Fruit fly (Drosophila melanogaster) whole organism, embryonic: ENCODE results near the gene Sps2.

ENCODE experiments used
- Bdp1 ChIP-seq: fragments of 200-800 bp; sonication (Bioruptor generic); optimal IDR thresholded peaks from 3 replicates; lab custom pipeline; 2016; ENCODE audit warnings: missing biosample characterization, missing genetic modification characterization
- CG10267 ChIP-seq: fragments of 200-800 bp; sonication (Bioruptor generic); optimal IDR thresholded peaks from 2 replicates; lab custom pipeline; 2018; ENCODE audit warnings: missing biosample characterization, mild to moderate bottlenecking, missing genetic modification characterization, moderate library complexity
- CG11504 ChIP-seq: fragments of 200-800 bp; sonication (Bioruptor generic); optimal IDR thresholded peaks from 3 replicates; lab custom pipeline; 2019; ENCODE audit warnings: missing biosample characterization, mild to moderate bottlenecking, missing genetic modification characterization, moderate library complexity
- CG12104 ChIP-seq: fragments of 200-800 bp; sonication (Bioruptor generic); optimal IDR thresholded peaks from 3 replicates; lab custom pipeline; 2016; ENCODE audit warnings: missing biosample characterization, missing genetic modification characterization
- CG1233 ChIP-seq: fragments of 200-800 bp; sonication (Bioruptor generic); optimal IDR thresholded peaks from 4 replicates; lab custom pipeline; 2018; ENCODE audit warnings: missing biosample characterization, mild to moderate bottlenecking, missing genetic modification characterization
- CG1602 ChIP-seq: fragments of 200-800 bp; sonication (Bioruptor generic); optimal IDR thresholded peaks from 3 replicates; lab custom pipeline; 2016; ENCODE audit warnings: missing biosample characterization, missing genetic modification characterization
- CG16779 ChIP-seq: fragments of 200-800 bp; sonication (Bioruptor generic); IDR thresholded peaks from 2 replicates; pipeline ENCODE4 v1.3.6; 2022; ENCODE audit warnings: missing biosample characterization, missing genetic modification characterization
- CG17568 ChIP-seq: fragments of 200-800 bp; sonication (Bioruptor generic); optimal IDR thresholded peaks from 2 replicates; lab custom pipeline; 2018; ENCODE audit warnings: missing biosample characterization, mild to moderate bottlenecking, missing genetic modification characterization, moderate library complexity
- CG1792 ChIP-seq: fragments of 200-800 bp; sonication (Bioruptor generic); optimal IDR thresholded peaks from 2 replicates; lab custom pipeline; 2016; ENCODE audit warnings: missing biosample characterization, missing genetic modification characterization
- CG18011 ChIP-seq: fragments of 200-800 bp; sonication (Bioruptor generic); optimal IDR thresholded peaks from 2 replicates; lab custom pipeline; 2017; ENCODE audit warnings: missing biosample characterization, missing genetic modification characterization, mild to moderate bottlenecking, moderate library complexity, missing genotype
- CG18262 ChIP-seq: fragments of 200-800 bp; optimal IDR thresholded peaks from 3 replicates; lab custom pipeline; 2019; ENCODE audit warnings: missing biosample characterization, mild to moderate bottlenecking, missing genetic modification characterization, moderate library complexity
- CG1832 ChIP-seq: fragments of 200-800 bp; sonication (Bioruptor generic); optimal IDR thresholded peaks from 2 replicates; lab custom pipeline; 2017; ENCODE audit warnings: missing biosample characterization, mild to moderate bottlenecking, missing genetic modification characterization, inconsistent platforms
- CG2712 ChIP-seq: fragments of 200-800 bp; optimal IDR thresholded peaks from 3 replicates; lab custom pipeline; 2019; ENCODE audit warnings: missing biosample characterization, mild to moderate bottlenecking, missing genetic modification characterization, moderate library complexity
- CG3065 ChIP-seq: fragments of 200-800 bp; sonication (Bioruptor generic); optimal IDR thresholded peaks from 2 replicates; lab custom pipeline; 2016; ENCODE audit warnings: missing biosample characterization, missing genetic modification characterization
- CG3995 ChIP-seq: fragments of 200-800 bp; sonication (Bioruptor generic); optimal IDR thresholded peaks from 3 replicates; lab custom pipeline; 2016; ENCODE audit warnings: missing biosample characterization, missing genetic modification characterization
- CG42726 ChIP-seq: fragments of 200-800 bp; sonication (Bioruptor generic); IDR thresholded peaks from 2 replicates; pipeline ENCODE4 v1.3.6; 2022; ENCODE audit warnings: missing biosample characterization, missing genetic modification characterization; ENCODE audit not compliant: partially characterized antibody
- CG4404 ChIP-seq: fragments of 200-800 bp; sonication (Bioruptor generic); IDR thresholded peaks from 2 replicates; pipeline ENCODE4 v1.3.6; 2022; ENCODE audit warnings: missing biosample characterization, missing genetic modification characterization
- CG4707 ChIP-seq: fragments of 200-800 bp; sonication (Bioruptor generic); optimal IDR thresholded peaks from 2 replicates; lab custom pipeline; 2018; ENCODE audit warnings: missing biosample characterization, mild to moderate bottlenecking, missing genetic modification characterization, moderate library complexity
- CG4730 ChIP-seq: fragments of 200-800 bp; sonication (Bioruptor generic); IDR thresholded peaks from 2 replicates; pipeline ENCODE4 v1.3.6; 2022; ENCODE audit warnings: missing biosample characterization, missing genetic modification characterization
- CG6683 ChIP-seq: fragments of 200-800 bp; sonication (Bioruptor generic); optimal IDR thresholded peaks from 2 replicates; lab custom pipeline; 2017; ENCODE audit warnings: missing biosample characterization, mild to moderate bottlenecking, missing genetic modification characterization, missing genetic modification reagents
- CG6765 ChIP-seq: fragments of 200-800 bp; sonication (Bioruptor generic); optimal IDR thresholded peaks from 3 replicates; lab custom pipeline; 2017; ENCODE audit warnings: missing biosample characterization, mild to moderate bottlenecking, missing genetic modification characterization
- CG7372 ChIP-seq: fragments of 200-800 bp; sonication (Bioruptor generic); IDR thresholded peaks from 2 replicates; pipeline ENCODE4 v1.3.6; 2022; ENCODE audit warnings: missing biosample characterization, missing genetic modification characterization
- CG7786 ChIP-seq: fragments of 200-800 bp; sonication (Bioruptor generic); optimal IDR thresholded peaks from 2 replicates; lab custom pipeline; 2016; ENCODE audit warnings: missing biosample characterization, missing genetic modification characterization
- CG7987 ChIP-seq: fragments of 200-800 bp; sonication (Bioruptor generic); optimal IDR thresholded peaks from 2 replicates; lab custom pipeline; 2018; ENCODE audit warnings: missing biosample characterization, mild to moderate bottlenecking, missing genetic modification characterization, moderate library complexity
- CG8359 ChIP-seq: fragments of 200-800 bp; sonication (Bioruptor generic); optimal IDR thresholded peaks from 2 replicates; lab custom pipeline; 2017; ENCODE audit warnings: missing biosample characterization, mild to moderate bottlenecking, missing genetic modification characterization, borderline replicate concordance
- CkIIα-i1 ChIP-seq: fragments of 200-800 bp; sonication (Bioruptor generic); IDR thresholded peaks from 2 replicates; pipeline ENCODE4 v1.3.6; 2022; ENCODE audit warnings: missing biosample characterization, missing genetic modification characterization
- E2f2 ChIP-seq: fragments of 200-800 bp; sonication (Bioruptor generic); IDR thresholded peaks from 2 replicates; pipeline ENCODE4 v1.3.6; 2022; ENCODE audit warnings: missing biosample characterization, missing genetic modification characterization
- HLH4C ChIP-seq: fragments of 200-800 bp; sonication (Bioruptor generic); IDR thresholded peaks from 3 replicates; pipeline ENCODE4 v1.3.6; 2022; ENCODE audit warnings: missing biosample characterization, missing genetic modification characterization; ENCODE audit not compliant: partially characterized antibody
- Hand ChIP-seq: fragments of 200-800 bp; sonication (Bioruptor generic); optimal IDR thresholded peaks from 2 replicates; lab custom pipeline; 2017; ENCODE audit warnings: mild to moderate bottlenecking, missing biosample characterization, missing genetic modification reagents, missing genetic modification characterization
- Lpt ChIP-seq: fragments of >200 bp; optimal IDR thresholded peaks from 2 replicates; lab custom pipeline; 2018; ENCODE audit warnings: missing biosample characterization, missing genetic modification characterization
- Mad ChIP-seq: fragments of 200-800 bp; sonication (Bioruptor generic); optimal IDR thresholded peaks from 2 replicates; lab custom pipeline; 2016; ENCODE audit warnings: missing biosample characterization, missing genetic modification characterization
- NFAT ChIP-seq: fragments of 200-800 bp; sonication (Bioruptor generic); IDR thresholded peaks from 2 replicates; pipeline ENCODE4 v1.3.6; 2022; ENCODE audit warnings: missing biosample characterization, missing genetic modification characterization
- NK7.1 ChIP-seq: fragments of 200-800 bp; sonication (Bioruptor generic); optimal IDR thresholded peaks from 3 replicates; lab custom pipeline; 2016; ENCODE audit warnings: missing biosample characterization, missing genetic modification characterization
- Oaz ChIP-seq: fragments of 200-800 bp; sonication (Bioruptor generic); IDR thresholded peaks from 2 replicates; pipeline ENCODE4 v1.3.6; 2022; ENCODE audit warnings: missing biosample characterization, missing genetic modification characterization
- Rx ChIP-seq: fragments of 200-800 bp; sonication (Bioruptor generic); IDR thresholded peaks from 2 replicates; pipeline ENCODE4 v1.3.6; 2022; ENCODE audit warnings: missing biosample characterization, missing genetic modification characterization
- Spps ChIP-seq: fragments of 200-800 bp; sonication (Bioruptor generic); optimal IDR thresholded peaks from 2 replicates; lab custom pipeline; 2018; ENCODE audit warnings: missing biosample characterization, mild to moderate bottlenecking, missing genetic modification characterization
- TFAM ChIP-seq: fragments of 200-800 bp; sonication (Bioruptor generic); optimal IDR thresholded peaks from 2 replicates; lab custom pipeline; 2017; ENCODE audit warnings: missing biosample characterization, missing genetic modification characterization, inconsistent platforms
- YL-1 ChIP-seq: fragments of 200-800 bp; sonication (Bioruptor generic); optimal IDR thresholded peaks from 3 replicates; lab custom pipeline; 2017; ENCODE audit warnings: missing biosample characterization, mild to moderate bottlenecking, missing genetic modification characterization
- ase ChIP-seq: fragments of 200-800 bp; sonication (Bioruptor generic); IDR thresholded peaks from 3 replicates; pipeline ENCODE4 v1.3.6; 2022; ENCODE audit warnings: missing biosample characterization, missing genetic modification characterization
- dan ChIP-seq: fragments of 200-800 bp; sonication (Bioruptor generic); IDR thresholded peaks from 2 replicates; pipeline ENCODE4 v1.3.6; 2022; ENCODE audit warnings: missing biosample characterization, missing genetic modification characterization
- danr ChIP-seq: fragments of 200-800 bp; sonication (Bioruptor generic); IDR thresholded peaks from 2 replicates; pipeline ENCODE4 v1.3.6; 2022; ENCODE audit warnings: missing biosample characterization, missing genetic modification characterization
- eve ChIP-seq, 2 experiments: fragments of >200 bp; optimal IDR thresholded peaks; 2 replicates each; lab custom pipeline; 2017; ENCODE audit warnings: missing biosample characterization in 2 of 2, missing genetic modification characterization in 2 of 2
- gce ChIP-seq: fragments of 200-800 bp; sonication (Bioruptor generic); IDR thresholded peaks from 3 replicates; pipeline ENCODE4 v1.3.6; 2022; ENCODE audit warnings: missing biosample characterization, missing genetic modification characterization
- hbn ChIP-seq: fragments of 200-800 bp; sonication (Bioruptor generic); IDR thresholded peaks from 2 replicates; pipeline ENCODE4 v1.3.6; 2022; ENCODE audit warnings: missing biosample characterization, missing genetic modification characterization; ENCODE audit not compliant: partially characterized antibody
- lov ChIP-seq, 2 experiments: fragments of 200-800 bp in 1 of 2; fragments of >200 bp in 1 of 2; sonication (Bioruptor generic) in 1 of 2; IDR thresholded peaks in 1 of 2; optimal IDR thresholded peaks in 1 of 2; 2 replicates in 1 of 2; 3 replicates in 1 of 2; pipeline versions ENCODE4 v1.3.6 to Lab custom; 2017 to 2022; ENCODE audit warnings: missing biosample characterization in 1 of 2, missing genetic modification characterization in 1 of 2
- luna ChIP-seq: fragments of 200-800 bp; sonication (Bioruptor generic); optimal IDR thresholded peaks from 2 replicates; lab custom pipeline; 2016; ENCODE audit warnings: missing biosample characterization, missing genetic modification characterization
- odd ChIP-seq: fragments of 200-800 bp; sonication (Bioruptor generic); optimal IDR thresholded peaks from 2 replicates; lab custom pipeline; 2017; ENCODE audit warnings: missing biosample characterization, mild to moderate bottlenecking, missing genetic modification characterization
- sima ChIP-seq: fragments of 200-800 bp; sonication (Bioruptor generic); optimal IDR thresholded peaks from 2 replicates; lab custom pipeline; 2016; ENCODE audit warnings: missing biosample characterization, missing genetic modification characterization
- so ChIP-seq: fragments of 200-800 bp; sonication (Bioruptor generic); IDR thresholded peaks from 3 replicates; pipeline ENCODE4 v1.3.6; 2022; ENCODE audit warnings: missing biosample characterization, missing genetic modification characterization
- ssp ChIP-seq: fragments of 200-800 bp; sonication (Bioruptor generic); IDR thresholded peaks from 2 replicates; pipeline ENCODE4 v1.3.6; 2022; ENCODE audit warnings: missing biosample characterization, missing genetic modification characterization
- unpg ChIP-seq: fragments of 200-800 bp; sonication (Bioruptor generic); optimal IDR thresholded peaks from 3 replicates; lab custom pipeline; 2018; ENCODE audit warnings: missing biosample characterization, mild to moderate bottlenecking, missing genetic modification characterization, moderate library complexity
- yki ChIP-seq: fragments of >200 bp; optimal IDR thresholded peaks from 3 replicates; lab custom pipeline; 2018

The Sps2 gene

dm6 chr2L:10299810-10300147, 42.6 kb upstream of the Sps2 start, which contains the start of gene CYLD (continued):
- TF ChIP-seq unpg (GFP tag; lab: Kevin White, UChicago) (peak; percentile 83), Bdp1 (no peak), Lpt (GFP tag; lab: Kevin White, UChicago) (no peak), CG12104 (GFP tag; lab: Kevin White, UChicago) (peak; percentile 15), CG42726 (GFP tag; lab: Robert Waterston, UW) (no peak), CG1233 (GFP tag; lab: Kevin White, UChicago) (peak; percentile 62), E2f2 (GFP tag; lab: Robert Waterston, UW) (peak; percentile 65), HLH4C (GFP tag; lab: Robert Waterston, UW) (no peak; the same call in 1 of the 3 replicates), CG4404 (GFP tag; lab: Robert Waterston, UW) (no peak), lov (optimal IDR thresholded peaks at IDR 0.05; lab: Kevin White, UChicago) (no peak), lov (GFP tag; IDR thresholded peaks at IDR 0.05; lab: Robert Waterston, UW) (no peak; the same call in 2 of the 3 replicates), Spps (tag; lab: Kevin White, UChicago) (peak; percentile 72), CG18011 (GFP tag; lab: Kevin White, UChicago) (no peak), hbn (GFP tag; lab: Robert Waterston, UW) (no peak), odd (peak; percentile 70), CG17568 (GFP tag; lab: Kevin White, UChicago) (no peak), NK7.1 (GFP tag; lab: Kevin White, UChicago) (no peak), eve (GFP tag; optimal IDR thresholded peaks at IDR 0.05; lab: Kevin White, UChicago) (no peak), luna (GFP tag; lab: Kevin White, UChicago) (no peak), CG4707 (GFP tag; lab: Kevin White, UChicago) (peak; percentile 9), ssp (GFP tag; lab: Robert Waterston, UW) (no peak), dan (no peak), CkIIα-i1 (GFP tag; lab: Robert Waterston, UW) (no peak), CG3065 (GFP tag; lab: Kevin White, UChicago) (peak; percentile 47), CG1792 (GFP tag; lab: Kevin White, UChicago) (no peak), CG7786 (no peak), CG10267 (peak; percentile 77), ase (GFP tag; lab: Robert Waterston, UW) (no peak; the same call in 2 of the 3 replicates), Mad (GFP tag; lab: Kevin White, UChicago) (no peak), Hand (GFP tag; lab: Kevin White, UChicago) (no peak), CG2712 (tag; lab: Kevin White, UChicago) (peak; percentile 85), NFAT (no peak), TFAM (no peak), Oaz (no peak), sima (GFP tag; lab: Kevin White, UChicago) (no peak), gce (no peak), so (no peak), CG3995 (GFP tag; lab: Kevin White, UChicago) (no peak), CG6683 (GFP tag; lab: Kevin White, UChicago) (peak; percentile 57), danr (GFP tag; lab: Robert Waterston, UW) (no peak), Rx (GFP tag; lab: Robert Waterston, UW) (no peak), CG16779 (GFP tag; lab: Robert Waterston, UW) (no peak), CG1832 (GFP tag; lab: Kevin White, UChicago) (no peak), CG11504 (tag; lab: Kevin White, UChicago) (peak; percentile 79), CG7987 (GFP tag; lab: Kevin White, UChicago) (no peak), YL-1 (no peak), CG8359 (GFP tag; lab: Kevin White, UChicago) (no peak), CG7372 (no peak), CG6765 (peak; percentile 18), CG1602 (GFP tag; lab: Kevin White, UChicago) (peak; percentile 59), CG18262 (tag; lab: Kevin White, UChicago) (peak; percentile 83), yki (lab: Kevin White, UChicago) (no peak), CG4730 (no peak)
